Worm (Caenorhabditis elegans) whole organism, L4 larva: ENCODE data around the gene R06B9.5.

Source experiments
- daf-8 ChIP-seq: fragments of 200-800 bp; sonication (Bioruptor generic); IDR thresholded peaks from 2 replicates; pipeline ENCODE4 v1.3.6; 2022; ENCODE audit warnings: missing genetic modification characterization, missing compliant biosample characterization
- egl-27 ChIP-seq: sonication (generic microtip); optimal IDR thresholded peaks from 3 replicates; lab custom pipeline; 2017; ENCODE audit warnings: missing biosample characterization, missing genetic modification reagents, missing genetic modification characterization
- nhr-41 ChIP-seq: fragments of 200-800 bp; sonication (Bioruptor generic); IDR thresholded peaks from 2 replicates; pipeline ENCODE4 v1.3.6; 2022; ENCODE audit warnings: missing genetic modification reagents, missing genetic modification characterization, missing compliant biosample characterization
- zip-2 ChIP-seq: fragments of 150-350 bp; optimal IDR thresholded peaks from 2 replicates; lab custom pipeline; 2014; ENCODE audit warnings: missing biosample characterization, missing genetic modification characterization

DNA sequence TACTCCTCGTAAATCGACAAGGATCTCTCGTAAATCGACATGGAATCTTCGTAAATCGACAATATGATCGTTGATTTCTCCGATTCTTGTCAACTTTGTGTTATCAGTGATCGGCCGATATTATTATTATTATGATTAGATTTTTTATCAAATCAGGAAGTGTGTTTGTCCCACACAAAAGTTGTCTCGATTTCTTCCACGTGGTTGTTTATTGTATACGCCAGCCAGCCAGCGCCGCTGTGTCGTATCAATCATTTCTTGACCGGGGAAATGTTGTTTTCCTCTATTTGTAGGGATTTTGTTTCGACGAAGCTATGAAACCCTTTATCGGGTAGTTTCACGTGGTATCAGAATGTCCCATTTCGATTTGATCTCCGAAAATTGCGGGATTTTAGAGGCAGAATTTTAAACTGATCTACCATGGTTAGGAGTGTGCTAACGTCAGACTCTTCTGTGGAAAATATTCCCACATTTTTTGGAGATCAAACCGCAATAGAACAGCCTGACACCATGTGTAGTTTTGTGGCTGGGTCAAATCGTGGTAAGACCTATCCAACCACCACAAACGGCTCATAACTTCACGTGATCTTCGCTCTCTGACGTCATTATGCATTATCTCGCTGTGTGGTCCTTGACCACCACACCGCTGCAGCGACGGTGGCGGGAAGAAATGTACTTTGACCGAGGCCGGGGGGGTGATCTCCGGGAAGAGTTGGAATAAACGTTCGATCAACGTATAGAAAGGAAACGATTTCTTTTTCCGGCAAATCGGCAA is 1.8 kb downstream of the R06B9.5 start:
- TF ChIP-seq daf-8 (GFP tag; lab: Robert Waterston, UW) (no peak), zip-2 (tag; lab: Kevin White, UChicago) (no peak), egl-27 (tag; lab: Kevin White, UChicago) (no peak), nhr-41 (GFP tag; lab: Robert Waterston, UW) (no peak)
